Fruit fly (Drosophila melanogaster): ENCODE measurements around the gene CG14100.

Gene CG14100

dm6 chr3L:19557996-19558375, 32.3 kb downstream of the CG14100 start:
- no peak for TF ChIP-seq noc (tag; optimal IDR thresholded peaks at IDR 0.05)

- no peak for TF ChIP-seq noc (tag; optimal IDR thresholded peaks at IDR 0.05)
Observed at dm6 chr3L:19557197-19557995, 32.9 kb downstream of the CG14100 start.

DNA sequence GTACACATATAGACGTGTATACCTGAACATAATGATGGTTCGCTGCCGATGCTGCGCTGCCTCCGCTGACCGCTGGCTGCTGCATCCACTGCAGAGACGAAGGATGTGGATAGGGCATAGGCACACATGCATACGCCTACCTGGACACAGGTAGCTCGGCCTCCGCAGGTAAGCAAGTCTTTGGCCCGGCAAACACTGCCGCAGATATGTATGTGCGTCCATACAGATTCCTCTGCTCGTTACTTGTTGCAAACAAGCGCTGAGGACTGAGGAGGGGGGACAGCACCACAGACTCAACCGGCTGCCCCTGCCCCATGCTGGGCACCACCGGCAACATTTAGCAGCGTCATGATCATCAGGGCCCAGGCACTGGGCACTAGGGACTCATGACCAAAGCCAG, 33.6 kb downstream of the CG14100 start:
- TF ChIP-seq noc (tag; optimal IDR thresholded peaks at IDR 0.05), result no peak

dm6 chr3L:19555906-19556457, 34.3 kb downstream of the CG14100 start:
- TF ChIP-seq noc (tag; optimal IDR thresholded peaks at IDR 0.05), result no peak

- no peak for TF ChIP-seq noc (tag; optimal IDR thresholded peaks at IDR 0.05)
Observed at dm6 chr3L:19552136-19552773, 38.1 kb downstream of the CG14100 start, which contains the start of the genes Ltn1 and CG9300. Ltn1 (minus strand) TSS chr3L:19552290. CG9300 (plus strand) TSS chr3L:19552420.

- TF ChIP-seq noc (tag; optimal IDR thresholded peaks at IDR 0.05), result no peak
Observed at dm6 chr3L:19544810-19545209, 45.5 kb downstream of the CG14100 start, which contains the start of the genes CG46435 and Rcd7. CG46435 (plus strand) TSS chr3L:19545110. Rcd7 (plus strand) TSS chr3L:19545110.

- no peak for TF ChIP-seq noc (tag; optimal IDR thresholded peaks at IDR 0.05)
Observed at dm6 chr3L:19544105-19544504, 46.2 kb downstream of the CG14100 start, which contains the start of the genes CG46434 and Dred. CG46434 (minus strand) TSS chr3L:19544205. Dred (minus strand) TSS chr3L:19544205.

Data from whole organism, larva.